Fruit fly (Drosophila melanogaster) whole organism, prepupa: ENCODE data around the gene RpL36.
A peak's percentile ranks its signal among the peaks of the same experiment; 100 is the strongest.

ENCODE experiments used
- CG10631 ChIP-seq: fragments of 200-800 bp; sonication (Bioruptor generic); optimal IDR thresholded peaks from 2 replicates; lab custom pipeline; 2016; ENCODE audit warnings: missing biosample characterization, missing genetic modification characterization
- CG10669 ChIP-seq: fragments of 200-800 bp; sonication (Bioruptor generic); optimal IDR thresholded peaks from 3 replicates; lab custom pipeline; 2018; ENCODE audit warnings: missing biosample characterization, mild to moderate bottlenecking, missing genetic modification characterization, moderate library complexity
- CG15336 ChIP-seq: fragments of 200-800 bp; sonication (Bioruptor generic); IDR thresholded peaks from 2 replicates; pipeline ENCODE4 v1.3.6; 2022; ENCODE audit warnings: missing biosample characterization, missing genetic modification characterization
- CG1621 ChIP-seq: fragments of 200-800 bp; sonication (Bioruptor generic); optimal IDR thresholded peaks from 3 replicates; lab custom pipeline; 2018; ENCODE audit warnings: missing biosample characterization, mild to moderate bottlenecking, missing genetic modification characterization
- CG16779 ChIP-seq: fragments of 200-800 bp; sonication (Bioruptor generic); optimal IDR thresholded peaks from 3 replicates; lab custom pipeline; 2017; ENCODE audit warnings: missing biosample characterization, mild to moderate bottlenecking, missing genetic modification characterization
- CG3032 ChIP-seq: fragments of 200-800 bp; optimal IDR thresholded peaks from 2 replicates; lab custom pipeline; 2019; ENCODE audit warnings: missing biosample characterization, mild to moderate bottlenecking, missing genetic modification characterization, moderate library complexity
- CG34406 ChIP-seq: fragments of 200-800 bp; sonication (Bioruptor generic); optimal IDR thresholded peaks from 3 replicates; lab custom pipeline; 2016; ENCODE audit warnings: missing biosample characterization, missing genetic modification characterization
- CG6163 ChIP-seq: fragments of 200-800 bp; sonication (Bioruptor generic); IDR thresholded peaks from 3 replicates; pipeline ENCODE4 v1.3.6; 2022; ENCODE audit warnings: missing biosample characterization, missing genetic modification characterization
- CG6276 ChIP-seq: fragments of 200-800 bp; sonication (Bioruptor generic); optimal IDR thresholded peaks from 2 replicates; lab custom pipeline; 2017; ENCODE audit warnings: missing biosample characterization, mild to moderate bottlenecking, missing genetic modification characterization
- CG6792 ChIP-seq: fragments of 200-800 bp; sonication (Bioruptor generic); optimal IDR thresholded peaks from 3 replicates; lab custom pipeline; 2016; ENCODE audit warnings: missing biosample characterization, missing genetic modification characterization
- CG6808 ChIP-seq: fragments of 200-800 bp; sonication (Bioruptor generic); optimal IDR thresholded peaks from 3 replicates; lab custom pipeline; 2017; ENCODE audit warnings: missing biosample characterization, missing genetic modification characterization, mild to moderate bottlenecking, moderate library complexity, missing genetic modification reagents
- CG7368 ChIP-seq: fragments of 200-800 bp; sonication (Bioruptor generic); optimal IDR thresholded peaks from 3 replicates; lab custom pipeline; 2016; ENCODE audit warnings: missing biosample characterization, missing genetic modification characterization
- CG8319 ChIP-seq: fragments of 200-800 bp; sonication (Bioruptor generic); optimal IDR thresholded peaks from 3 replicates; lab custom pipeline; 2016; ENCODE audit warnings: missing biosample characterization, missing genetic modification characterization
- CG8632 ChIP-seq: fragments of 200-800 bp; sonication (Bioruptor generic); optimal IDR thresholded peaks from 3 replicates; lab custom pipeline; 2016; ENCODE audit warnings: missing biosample characterization, missing genetic modification characterization
- Eip75B ChIP-seq: fragments of 200-800 bp; sonication (Bioruptor generic); optimal IDR thresholded peaks from 3 replicates; lab custom pipeline; 2016; ENCODE audit warnings: missing biosample characterization, missing genetic modification characterization
- Eip78C ChIP-seq: fragments of 200-800 bp; sonication (Bioruptor generic); peaks from one replicate; lab custom pipeline; 2016; ENCODE audit warnings: missing biosample characterization, missing genetic modification characterization
- Ets96B ChIP-seq: fragments of 200-800 bp; optimal IDR thresholded peaks from 2 replicates; lab custom pipeline; 2019; ENCODE audit warnings: missing biosample characterization, mild to moderate bottlenecking, missing genetic modification characterization, moderate library complexity
- Gug ChIP-seq: fragments of 200-800 bp; sonication (Bioruptor generic); IDR thresholded peaks from 2 replicates; pipeline ENCODE4 v1.3.6; 2022; ENCODE audit warnings: missing biosample characterization, missing genetic modification characterization
- Hr4 ChIP-seq: fragments of 200-800 bp; sonication (Bioruptor generic); optimal IDR thresholded peaks from 3 replicates; lab custom pipeline; 2016; ENCODE audit warnings: missing biosample characterization, missing genetic modification characterization
- Lpt ChIP-seq: fragments of 200-800 bp; sonication (Bioruptor generic); optimal IDR thresholded peaks from 3 replicates; lab custom pipeline; 2016; ENCODE audit warnings: missing biosample characterization, missing genetic modification characterization
- Met ChIP-seq: fragments of 200-800 bp; sonication (Bioruptor generic); optimal IDR thresholded peaks from 3 replicates; lab custom pipeline; 2016; ENCODE audit warnings: missing biosample characterization, missing genetic modification characterization
- OdsH ChIP-seq: fragments of 200-800 bp; sonication (Bioruptor generic); optimal IDR thresholded peaks from 3 replicates; lab custom pipeline; 2016; ENCODE audit warnings: missing biosample characterization, missing genetic modification characterization
- Smox ChIP-seq: fragments of 200-800 bp; sonication (Bioruptor generic); optimal IDR thresholded peaks from 3 replicates; lab custom pipeline; 2016; ENCODE audit warnings: missing biosample characterization, missing genetic modification characterization
- Sox102F ChIP-seq: fragments of 200-800 bp; sonication (Bioruptor generic); optimal IDR thresholded peaks from 2 replicates; lab custom pipeline; 2016; ENCODE audit warnings: missing biosample characterization, mild to moderate bottlenecking, missing genetic modification characterization
- Sox14 ChIP-seq: fragments of 200-800 bp; sonication (Bioruptor generic); optimal IDR thresholded peaks from 3 replicates; lab custom pipeline; 2016; ENCODE audit warnings: missing biosample characterization, missing genetic modification characterization
- Sox15 ChIP-seq: fragments of 200-800 bp; sonication (Bioruptor generic); optimal IDR thresholded peaks from 3 replicates; lab custom pipeline; 2016; ENCODE audit warnings: missing biosample characterization, missing genetic modification characterization
- achi ChIP-seq: fragments of 200-800 bp; sonication (Bioruptor generic); optimal IDR thresholded peaks from 3 replicates; lab custom pipeline; 2016; ENCODE audit warnings: missing biosample characterization, missing genetic modification characterization
- acj6 ChIP-seq: fragments of 200-800 bp; sonication (Bioruptor generic); optimal IDR thresholded peaks from 3 replicates; lab custom pipeline; 2016; ENCODE audit warnings: missing biosample characterization, missing genetic modification characterization
- dac ChIP-seq: fragments of 200-800 bp; sonication (Bioruptor generic); optimal IDR thresholded peaks from 2 replicates; lab custom pipeline; 2017; ENCODE audit warnings: missing biosample characterization, mild to moderate bottlenecking, missing genetic modification characterization
- dsx ChIP-seq: fragments of 200-800 bp; optimal IDR thresholded peaks from 3 replicates; lab custom pipeline; 2019; ENCODE audit warnings: missing biosample characterization, mild to moderate bottlenecking, missing genetic modification characterization, moderate library complexity; ENCODE audit not compliant: poor library complexity, severe bottlenecking
- esn ChIP-seq: fragments of 200-800 bp; sonication (Bioruptor generic); optimal IDR thresholded peaks from 2 replicates; lab custom pipeline; 2016; ENCODE audit warnings: missing biosample characterization, mild to moderate bottlenecking, missing genetic modification characterization, moderate library complexity
- fd59A ChIP-seq: fragments of 200-800 bp; sonication (Bioruptor generic); optimal IDR thresholded peaks from 2 replicates; lab custom pipeline; 2017; ENCODE audit warnings: missing biosample characterization, mild to moderate bottlenecking, missing genetic modification characterization, missing genetic modification reagents
- fkh ChIP-seq: fragments of 200-800 bp; sonication (Bioruptor generic); optimal IDR thresholded peaks from 3 replicates; lab custom pipeline; 2017; ENCODE audit warnings: missing biosample characterization, mild to moderate bottlenecking, missing genetic modification characterization, moderate library complexity
- lz ChIP-seq: fragments of 200-800 bp; sonication (Bioruptor generic); optimal IDR thresholded peaks from 3 replicates; lab custom pipeline; 2016; ENCODE audit warnings: missing biosample characterization, missing genetic modification characterization
- net ChIP-seq: fragments of 200-800 bp; sonication (Bioruptor generic); optimal IDR thresholded peaks from 3 replicates; lab custom pipeline; 2016; ENCODE audit warnings: missing biosample characterization, missing genetic modification characterization
- pdm3 ChIP-seq: fragments of 200-800 bp; sonication (Bioruptor generic); optimal IDR thresholded peaks from 3 replicates; lab custom pipeline; 2016; ENCODE audit warnings: missing biosample characterization, missing genetic modification characterization
- salr ChIP-seq, 2 experiments: fragments of 200-800 bp; sonication (Bioruptor generic); optimal IDR thresholded peaks; 3 replicates each; lab custom pipeline; 2016 to 2018; ENCODE audit warnings: missing biosample characterization in 2 of 2, missing genetic modification characterization in 2 of 2, mild to moderate bottlenecking in 1 of 2
- spab ChIP-seq: fragments of 200-800 bp; sonication (Bioruptor generic); optimal IDR thresholded peaks from 2 replicates; lab custom pipeline; 2017; ENCODE audit warnings: missing biosample characterization, mild to moderate bottlenecking, missing genetic modification characterization, missing genetic modification reagents
- ss ChIP-seq, 2 experiments: fragments of 200-800 bp; sonication (Bioruptor generic); optimal IDR thresholded peaks; 2 replicates in 1 of 2; 3 replicates in 1 of 2; lab custom pipeline; 2017 to 2018; ENCODE audit warnings: mild to moderate bottlenecking in 2 of 2, missing biosample characterization in 2 of 2, missing genetic modification characterization in 2 of 2, moderate library complexity in 1 of 2
- svp ChIP-seq: fragments of 200-800 bp; sonication (Bioruptor generic); peaks from one replicate; lab custom pipeline; 2016; ENCODE audit warnings: missing biosample characterization, missing genetic modification characterization

RpL36 gene

DNA sequence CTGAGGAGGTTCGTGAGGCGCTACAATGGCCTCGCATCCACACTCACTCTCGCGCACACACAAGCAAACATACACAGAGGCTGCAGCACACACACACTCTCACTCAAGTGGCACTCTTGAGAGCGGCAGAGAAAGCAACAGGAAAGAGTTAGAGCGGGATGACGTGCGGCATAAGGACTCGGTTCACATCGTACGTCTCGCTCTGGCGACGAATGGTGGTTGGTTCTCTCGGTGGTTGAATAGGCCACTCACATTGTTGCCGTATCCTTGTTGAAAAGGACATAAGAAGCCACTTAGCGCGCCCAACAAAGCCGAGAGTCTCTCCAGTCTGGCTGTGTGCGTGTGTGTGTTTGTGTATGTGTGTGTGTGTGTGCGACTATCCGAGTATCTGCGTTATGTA is 38.8 kb downstream of the RpL36 start:
- no peak for TF ChIP-seq CG6276 (GFP tag; lab: Kevin White, UChicago)
- TF ChIP-seq Sox102F (GFP tag; lab: Kevin White, UChicago) = no peak
- no peak for TF ChIP-seq fd59A
- TF ChIP-seq fkh (GFP tag; lab: Kevin White, UChicago) = no peak
- TF ChIP-seq CG15336 (GFP tag; lab: Robert Waterston, UW) = no peak
- no peak for TF ChIP-seq Met
- no peak for TF ChIP-seq salr (GFP tag; optimal IDR thresholded peaks at IDR 0.05; lab: Kevin White, UChicago)
- TF ChIP-seq CG16779 (tag; lab: Kevin White, UChicago) = no peak
- TF ChIP-seq Smox (GFP tag; lab: Kevin White, UChicago) = no peak
- no peak for TF ChIP-seq dsx (GFP tag; lab: Kevin White, UChicago)

DNA sequence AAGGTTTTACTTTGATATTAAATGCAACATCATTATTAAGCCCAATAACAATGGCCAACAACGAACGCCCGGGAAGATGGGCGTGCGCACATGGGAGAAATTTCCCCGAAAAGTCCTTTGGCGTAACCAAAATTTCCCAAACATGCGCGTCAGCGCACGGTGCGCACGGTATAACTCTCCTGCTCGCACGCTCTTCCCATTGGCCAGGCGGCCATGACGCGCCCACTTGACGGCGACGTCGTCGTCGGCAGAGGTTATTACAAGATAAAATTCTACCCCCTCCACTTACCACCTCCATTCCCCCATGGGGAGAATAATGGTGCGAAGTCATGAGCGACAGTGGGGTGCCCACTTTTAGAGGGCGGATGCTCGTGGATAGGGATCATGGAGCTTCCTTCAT is 40.3 kb downstream of the RpL36 start:
- TF ChIP-seq CG8319 (GFP tag; lab: Kevin White, UChicago) (no peak), acj6 (GFP tag; lab: Kevin White, UChicago) (no peak), Lpt (GFP tag; lab: Kevin White, UChicago) (no peak), ss (GFP tag; optimal IDR thresholded peaks at IDR 0.05; lab: Kevin White, UChicago) (no peak), Met (no peak), dac (GFP tag; lab: Kevin White, UChicago) (no peak), lz (GFP tag; lab: Kevin White, UChicago) (no peak), achi (no peak), fkh (GFP tag; lab: Kevin White, UChicago) (no peak)

DNA sequence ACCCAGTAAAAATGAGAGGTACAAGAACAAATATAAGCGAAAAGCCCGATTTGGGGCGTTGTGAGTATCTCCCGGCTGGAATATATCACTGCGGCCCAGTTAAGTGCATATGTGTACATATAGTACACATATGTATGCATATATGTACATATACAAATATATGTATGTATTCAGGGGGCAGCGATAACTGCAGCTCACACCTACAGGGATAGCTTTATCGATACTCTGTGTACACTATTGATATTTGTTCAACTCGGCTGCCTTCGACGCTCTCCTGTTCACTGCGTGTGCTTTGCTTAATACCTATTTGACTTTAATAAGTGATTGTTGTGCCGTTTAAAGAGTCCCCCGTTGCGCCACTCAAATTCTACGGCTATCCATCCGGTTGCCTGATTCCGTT is 47.5 kb downstream of the RpL36 start, which contains the start of gene vnd:
vnd (plus strand) TSS at position 297 of the 400 bp plus-strand sequence.
- TF ChIP-seq spab (peak; percentile 23), Hr4 (GFP tag; lab: Kevin White, UChicago) (no peak), Sox15 (no peak), CG8632 (GFP tag; lab: Kevin White, UChicago) (peak; percentile 29), CG6808 (GFP tag; lab: Kevin White, UChicago) (peak; percentile 36), CG10631 (GFP tag; lab: Kevin White, UChicago) (peak; percentile 49), OdsH (GFP tag; lab: Kevin White, UChicago) (peak; percentile 19), CG7368 (GFP tag; lab: Kevin White, UChicago) (peak; percentile 18), CG3032 (tag; lab: Kevin White, UChicago) (no peak), achi (peak; percentile 10), CG8319 (GFP tag; lab: Kevin White, UChicago) (no peak), dac (GFP tag; lab: Kevin White, UChicago) (no peak), fd59A (peak; percentile 16), Sox14 (no peak), Ets96B (tag; lab: Kevin White, UChicago) (no peak), CG1621 (tag; lab: Kevin White, UChicago) (peak; percentile 26), ss (GFP tag; optimal IDR thresholded peaks at IDR 0.05; lab: Kevin White, UChicago) (peak in 1 of 2 experiments; percentile 19), CG6163 (GFP tag; lab: Robert Waterston, UW) (peak; percentile 34; the same call in 1 of the 3 replicates), Eip78C (peak; percentile 23), svp (GFP tag; lab: Kevin White, UChicago) (no peak), pdm3 (GFP tag; lab: Kevin White, UChicago) (peak; percentile 18), CG6792 (GFP tag; lab: Kevin White, UChicago) (peak; percentile 11), Eip75B (GFP tag; lab: Kevin White, UChicago) (no peak), net (GFP tag; lab: Kevin White, UChicago) (peak; percentile 4), Gug (no peak), CG34406 (GFP tag; lab: Kevin White, UChicago) (peak; percentile 31), esn (GFP tag; lab: Kevin White, UChicago) (no peak), fkh (GFP tag; lab: Kevin White, UChicago) (peak; percentile 65), CG10669 (GFP tag; lab: Kevin White, UChicago) (peak; percentile 30)
